Fruit fly (Drosophila melanogaster) whole organism, embryonic: Measurements from ENCODE around the gene CG11905.

Experiments used
- CG6689 ChIP-seq: fragments of 200-800 bp; sonication (Bioruptor generic); IDR thresholded peaks from 2 replicates; pipeline ENCODE4 v1.3.6; 2022; ENCODE audit warnings: missing biosample characterization, missing genetic modification characterization
- klu ChIP-seq: fragments of 200-800 bp; sonication (Bioruptor generic); IDR thresholded peaks from 2 replicates; pipeline ENCODE4 v1.3.6; 2022; ENCODE audit warnings: missing biosample characterization, missing genetic modification characterization
- trem ChIP-seq: fragments of 200-800 bp; optimal IDR thresholded peaks from 3 replicates; lab custom pipeline; 2019; ENCODE audit warnings: missing biosample characterization, mild to moderate bottlenecking, missing genetic modification characterization, moderate library complexity

dm6 chr3L:16914113-16914512, 21.2 kb downstream of the CG11905 start:
- TF ChIP-seq CG6689 (GFP tag; lab: Robert Waterston, UW) (no peak), trem (no peak), klu (GFP tag; lab: Robert Waterston, UW) (no peak)
